Fruit fly (Drosophila melanogaster): ENCODE measurements around the gene PyK.

DNA sequence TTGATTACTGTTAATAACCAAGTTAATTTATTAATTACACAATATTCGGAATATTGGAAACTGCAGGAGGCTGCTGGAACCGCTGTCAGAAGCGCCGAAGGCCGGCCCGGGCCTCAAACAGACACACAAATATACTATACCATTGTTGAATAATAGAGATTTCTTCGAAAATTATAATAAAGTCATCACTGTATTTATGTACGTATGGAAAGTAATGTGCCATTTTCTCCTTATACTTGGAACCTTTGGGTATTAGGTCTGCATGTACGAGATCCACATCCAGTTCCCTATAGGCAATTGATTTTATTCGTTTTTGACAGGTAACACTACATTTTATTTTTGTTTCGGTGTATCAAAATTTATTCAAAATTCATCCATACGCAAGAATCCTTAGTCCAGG is 5.2 kb downstream of the PyK start, which contains the start of gene CG7069:
- no peak for TF ChIP-seq CG8478 (optimal IDR thresholded peaks at IDR 0.05)
- TF ChIP-seq CTCF (optimal IDR thresholded peaks at IDR 0.05) = no peak

Data from S2 (cell line).